Fruit fly (Drosophila melanogaster) whole organism, embryonic: ENCODE results near the gene CG14420.

Source experiments
- Awh ChIP-seq: fragments of 200-800 bp; sonication (Bioruptor generic); IDR thresholded peaks from 2 replicates; pipeline ENCODE4, ENCODE4 v1.3.6; 2022; ENCODE audit warnings: missing biosample characterization, missing genetic modification characterization
- Blimp-1 ChIP-seq: fragments of 200-800 bp; sonication (Bioruptor generic); optimal IDR thresholded peaks from 3 replicates; lab custom pipeline; 2018; ENCODE audit warnings: missing biosample characterization, missing genetic modification characterization, mild to moderate bottlenecking, moderate library complexity, missing genetic modification reagents
- CG1024 ChIP-seq: fragments of 200-800 bp; sonication (Bioruptor generic); IDR thresholded peaks from 2 replicates; pipeline ENCODE4 v1.3.6; 2022; ENCODE audit warnings: missing biosample characterization, missing genetic modification characterization
- CG11093 ChIP-seq: fragments of 200-800 bp; sonication (Bioruptor generic); IDR thresholded peaks from 3 replicates; pipeline ENCODE4 v1.3.6; 2022; ENCODE audit warnings: missing biosample characterization, missing genetic modification characterization
- CG11504 ChIP-seq: fragments of 200-800 bp; sonication (Bioruptor generic); optimal IDR thresholded peaks from 3 replicates; lab custom pipeline; 2019; ENCODE audit warnings: missing biosample characterization, mild to moderate bottlenecking, missing genetic modification characterization, moderate library complexity
- CG11695 ChIP-seq: fragments of 200-800 bp; sonication (Bioruptor generic); IDR thresholded peaks from 3 replicates; pipeline ENCODE4 v1.3.6; 2022; ENCODE audit warnings: missing biosample characterization, missing genetic modification characterization
- CG12219 ChIP-seq: fragments of 200-800 bp; sonication (Bioruptor generic); optimal IDR thresholded peaks from 3 replicates; lab custom pipeline; 2018; ENCODE audit warnings: missing biosample characterization, mild to moderate bottlenecking, missing genetic modification characterization
- CG13894 ChIP-seq: fragments of 200-800 bp; sonication (Bioruptor generic); optimal IDR thresholded peaks from 3 replicates; lab custom pipeline; 2018; ENCODE audit warnings: missing biosample characterization, mild to moderate bottlenecking, missing genetic modification characterization, moderate library complexity
- CG17328 ChIP-seq: fragments of 200-800 bp; sonication (Bioruptor generic); IDR thresholded peaks from 2 replicates; pipeline ENCODE4 v1.3.6; 2022; ENCODE audit warnings: missing biosample characterization, missing genetic modification characterization
- CG2129 ChIP-seq: fragments of 200-800 bp; sonication (Bioruptor generic); IDR thresholded peaks from 2 replicates; pipeline ENCODE4 v1.3.6; 2022; ENCODE audit warnings: missing biosample characterization, missing genetic modification characterization; ENCODE audit not compliant: partially characterized antibody
- CG42726 ChIP-seq: fragments of 200-800 bp; sonication (Bioruptor generic); IDR thresholded peaks from 2 replicates; pipeline ENCODE4 v1.3.6; 2022; ENCODE audit warnings: missing biosample characterization, missing genetic modification characterization; ENCODE audit not compliant: partially characterized antibody
- CG5180 ChIP-seq: fragments of 200-800 bp; sonication (Bioruptor generic); optimal IDR thresholded peaks from 3 replicates; lab custom pipeline; 2017; ENCODE audit warnings: missing biosample characterization, missing genetic modification characterization, mild to moderate bottlenecking, moderate library complexity, missing genetic modification reagents
- CG8281 ChIP-seq: fragments of 200-800 bp; sonication (Bioruptor generic); optimal IDR thresholded peaks from 2 replicates; lab custom pipeline; 2018; ENCODE audit warnings: missing biosample characterization, mild to moderate bottlenecking, missing genetic modification characterization, moderate library complexity
- D19A ChIP-seq: fragments of 200-800 bp; optimal IDR thresholded peaks from 3 replicates; lab custom pipeline; 2019; ENCODE audit warnings: missing biosample characterization, mild to moderate bottlenecking, missing genetic modification characterization, moderate library complexity
- Dip3 ChIP-seq: fragments of 200-800 bp; sonication (Bioruptor generic); optimal IDR thresholded peaks from 3 replicates; lab custom pipeline; 2016; ENCODE audit warnings: missing biosample characterization, missing genetic modification characterization
- Doc2 ChIP-seq: fragments of 200-800 bp; sonication (Bioruptor generic); IDR thresholded peaks from 2 replicates; pipeline ENCODE4 v1.3.6; 2022; ENCODE audit warnings: missing biosample characterization, missing genetic modification characterization
- H15 ChIP-seq: fragments of 200-800 bp; sonication (Bioruptor generic); IDR thresholded peaks from 3 replicates; pipeline ENCODE4 v1.3.6; 2022; ENCODE audit warnings: missing biosample characterization, missing genetic modification characterization
- Jarid2 ChIP-seq: fragments of 200-800 bp; sonication (Bioruptor generic); optimal IDR thresholded peaks from 3 replicates; lab custom pipeline; 2017; ENCODE audit warnings: mild to moderate bottlenecking, missing biosample characterization, missing genetic modification reagents, missing genetic modification characterization
- Med ChIP-seq: fragments of 200-800 bp; sonication (Bioruptor generic); peaks from one replicate; lab custom pipeline; 2016; ENCODE audit warnings: missing biosample characterization, missing genetic modification characterization, mild to moderate bottlenecking, inconsistent platforms, moderate library complexity
- Myb ChIP-seq: fragments of 200-800 bp; sonication (Bioruptor generic); optimal IDR thresholded peaks from 2 replicates; lab custom pipeline; 2016; ENCODE audit warnings: missing biosample characterization, missing genetic modification characterization
- Opbp ChIP-seq: fragments of 200-800 bp; sonication (Bioruptor generic); IDR thresholded peaks from 3 replicates; pipeline ENCODE4 v1.3.6; 2022; ENCODE audit warnings: missing biosample characterization, missing genetic modification characterization; ENCODE audit not compliant: partially characterized antibody
- Sox100B ChIP-seq: fragments of 200-800 bp; sonication (Bioruptor generic); optimal IDR thresholded peaks from 3 replicates; lab custom pipeline; 2018; ENCODE audit warnings: missing biosample characterization, mild to moderate bottlenecking, missing genetic modification characterization
- Sry-δ ChIP-seq: fragments of 200-800 bp; sonication (Bioruptor generic); optimal IDR thresholded peaks from 2 replicates; lab custom pipeline; 2016; ENCODE audit warnings: missing biosample characterization, missing genetic modification characterization
- Vsx1 ChIP-seq: fragments of 200-800 bp; sonication (Bioruptor generic); optimal IDR thresholded peaks from 2 replicates; lab custom pipeline; 2017; ENCODE audit warnings: missing biosample characterization, mild to moderate bottlenecking, missing genetic modification characterization, missing genetic modification reagents
- abd-A ChIP-seq: fragments of 200-800 bp; sonication (Bioruptor generic); optimal IDR thresholded peaks from 3 replicates; lab custom pipeline; 2019; ENCODE audit warnings: missing biosample characterization, mild to moderate bottlenecking, missing genetic modification characterization, moderate library complexity
- az2 ChIP-seq: fragments of 200-800 bp; sonication (Bioruptor generic); optimal IDR thresholded peaks from 3 replicates; lab custom pipeline; 2016; ENCODE audit warnings: missing biosample characterization, missing genetic modification characterization
- bbx ChIP-seq: fragments of 200-800 bp; sonication (Bioruptor generic); IDR thresholded peaks from 2 replicates; pipeline ENCODE4 v1.3.6; 2022; ENCODE audit warnings: missing biosample characterization, missing genetic modification characterization; ENCODE audit not compliant: partially characterized antibody
- btn ChIP-seq: fragments of 200-800 bp; sonication (Bioruptor generic); optimal IDR thresholded peaks from 2 replicates; lab custom pipeline; 2016; ENCODE audit warnings: missing biosample characterization, missing genetic modification characterization
- chinmo ChIP-seq: fragments of 200-800 bp; sonication (Bioruptor generic); IDR thresholded peaks from 4 replicates; pipeline ENCODE4 v1.3.6; 2022; ENCODE audit warnings: missing biosample characterization, missing genetic modification characterization; ENCODE audit not compliant: partially characterized antibody
- ci ChIP-seq: fragments of 200-800 bp; sonication (Bioruptor generic); IDR thresholded peaks from 3 replicates; pipeline ENCODE4 v1.3.6; 2022; ENCODE audit warnings: missing biosample characterization, missing genetic modification characterization
- gce ChIP-seq: fragments of 200-800 bp; sonication (Bioruptor generic); IDR thresholded peaks from 3 replicates; pipeline ENCODE4 v1.3.6; 2022; ENCODE audit warnings: missing biosample characterization, missing genetic modification characterization
- gcm ChIP-seq: fragments of 200-800 bp; sonication (Bioruptor generic); optimal IDR thresholded peaks from 2 replicates; lab custom pipeline; 2019; ENCODE audit warnings: missing biosample characterization, mild to moderate bottlenecking, missing genetic modification characterization, moderate library complexity
- hkb ChIP-seq, 2 experiments: fragments of 200-800 bp in 1 of 2; fragments of >200 bp in 1 of 2; sonication (Bioruptor generic) in 1 of 2; IDR thresholded peaks in 1 of 2; optimal IDR thresholded peaks in 1 of 2; 2 replicates each; pipeline versions ENCODE4 v1.3.6 to Lab custom; 2017 to 2022; ENCODE audit warnings: missing biosample characterization in 1 of 2, missing genetic modification characterization in 1 of 2
- ken ChIP-seq: fragments of 200-800 bp; sonication (Bioruptor generic); IDR thresholded peaks from 3 replicates; pipeline ENCODE4 v1.3.6; 2022; ENCODE audit warnings: missing biosample characterization, missing genetic modification characterization
- nom ChIP-seq: fragments of 200-800 bp; sonication (Bioruptor generic); optimal IDR thresholded peaks from 2 replicates; lab custom pipeline; 2017; ENCODE audit warnings: missing biosample characterization, missing genetic modification characterization, mild to moderate bottlenecking, moderate library complexity, missing genetic modification reagents
- p53 ChIP-seq: fragments of 200-800 bp; sonication (Bioruptor generic); optimal IDR thresholded peaks from 2 replicates; lab custom pipeline; 2016; ENCODE audit warnings: missing biosample characterization, missing genetic modification characterization
- prd ChIP-seq, 3 experiments: fragments of >200 bp in 2 of 3; fragments of 200-800 bp in 1 of 3; sonication (Bioruptor generic) in 1 of 3; optimal IDR thresholded peaks in 2 of 3; IDR thresholded peaks in 1 of 3; 2 replicates in 2 of 3; 3 replicates in 1 of 3; pipeline versions ENCODE4 v1.3.6 to Lab custom; 2017 to 2022; ENCODE audit warnings: missing biosample characterization in 1 of 3, missing genetic modification characterization in 1 of 3
- sens ChIP-seq: fragments of 200-800 bp; sonication (Bioruptor generic); peaks from one replicate; lab custom pipeline; 2016; ENCODE audit warnings: missing biosample characterization, missing genetic modification characterization
- sim ChIP-seq: fragments of 200-800 bp; sonication (Bioruptor generic); IDR thresholded peaks from 2 replicates; pipeline ENCODE4 v1.3.6; 2022; ENCODE audit warnings: missing biosample characterization, missing genetic modification characterization
- sima ChIP-seq: fragments of 200-800 bp; sonication (Bioruptor generic); optimal IDR thresholded peaks from 2 replicates; lab custom pipeline; 2016; ENCODE audit warnings: missing biosample characterization, missing genetic modification characterization
- slbo ChIP-seq: fragments of 200-800 bp; sonication (Bioruptor generic); IDR thresholded peaks from 2 replicates; pipeline ENCODE4 v1.3.6; 2022; ENCODE audit warnings: missing biosample characterization, missing genetic modification characterization
- sqz ChIP-seq: fragments of 200-800 bp; sonication (Bioruptor generic); optimal IDR thresholded peaks from 3 replicates; lab custom pipeline; 2018; ENCODE audit warnings: missing biosample characterization, mild to moderate bottlenecking, missing genetic modification characterization
- sr ChIP-seq: fragments of 200-800 bp; sonication (Bioruptor generic); IDR thresholded peaks from 3 replicates; pipeline ENCODE4 v1.3.6; 2022; ENCODE audit warnings: missing biosample characterization, missing genetic modification characterization
- tup ChIP-seq: fragments of 200-800 bp; sonication (Bioruptor generic); optimal IDR thresholded peaks from 2 replicates; lab custom pipeline; 2016; ENCODE audit warnings: missing biosample characterization, mild to moderate bottlenecking, missing genetic modification characterization, moderate library complexity

The CG14420 gene

dm6 chrX:2964678-2965231 lies 26.1 kb downstream of the CG14420 start (continued):
- TF ChIP-seq sens (GFP tag; lab: Kevin White, UChicago) (peak; percentile 81), CG11093 (GFP tag; lab: Robert Waterston, UW) (no peak), tup (GFP tag; lab: Kevin White, UChicago) (no peak), CG11504 (tag; lab: Kevin White, UChicago) (no peak), hkb (optimal IDR thresholded peaks at IDR 0.05; lab: Kevin White, UChicago) (no peak), hkb (GFP tag; IDR thresholded peaks at IDR 0.05; lab: Robert Waterston, UW) (no peak)

dm6 chrX:2969039-2969438 lies 30.4 kb downstream of the CG14420 start:
- peak; percentile 13 for TF ChIP-seq CG5180 (GFP tag; lab: Kevin White, UChicago)
- TF ChIP-seq slbo: no peak
- TF ChIP-seq Sox100B (GFP tag; lab: Kevin White, UChicago): no peak
- peak; percentile 94 for TF ChIP-seq CG8281 (tag; lab: Kevin White, UChicago)
- no peak for TF ChIP-seq sima (GFP tag; lab: Kevin White, UChicago)
- TF ChIP-seq sr (GFP tag; lab: Robert Waterston, UW): 0 out of 3 replicates have a peak, but pooled peaks have one; percentile 46
- no peak for TF ChIP-seq Dip3 (GFP tag; lab: Kevin White, UChicago)
- peak; percentile 49 for TF ChIP-seq Med (GFP tag; lab: Kevin White, UChicago)

dm6 chrX:2973593-2973992 lies 34.9 kb downstream of the CG14420 start, which contains the start of gene rst:
TSS of gene rst (minus strand) at chrX:2973834.
- TF ChIP-seq CG11504 (tag; lab: Kevin White, UChicago) (peak; percentile 15), bbx (GFP tag; lab: Robert Waterston, UW) (peak; percentile 48; the same call in 1 of the 2 replicates), CG1024 (0 out of 2 replicates have a peak, but pooled peaks have one; percentile 14), Jarid2 (peak; percentile 89), ken (no peak), Myb (GFP tag; lab: Kevin White, UChicago) (no peak), CG5180 (GFP tag; lab: Kevin White, UChicago) (peak; percentile 99), prd (optimal IDR thresholded peaks at IDR 0.05; lab: Kevin White, UChicago) (no peak), prd (GFP tag; IDR thresholded peaks at IDR 0.05; lab: Robert Waterston, UW) (0 out of 3 replicates have a peak, but pooled peaks have one; percentile 8), D19A (no peak), gcm (GFP tag; lab: Kevin White, UChicago) (no peak), Doc2 (GFP tag; lab: Robert Waterston, UW) (no peak), Blimp-1 (GFP tag; lab: Kevin White, UChicago) (no peak), nom (GFP tag; lab: Kevin White, UChicago) (peak; percentile 33), Vsx1 (GFP tag; lab: Kevin White, UChicago) (no peak), Med (GFP tag; lab: Kevin White, UChicago) (peak; percentile 68), Opbp (GFP tag; lab: Robert Waterston, UW) (0 out of 3 replicates have a peak, but pooled peaks have one; percentile 32), CG17328 (peak; percentile 41; the same call in 1 of the 2 replicates), CG12219 (GFP tag; lab: Kevin White, UChicago) (no peak), H15 (GFP tag; lab: Robert Waterston, UW) (no peak), CG2129 (no peak), sqz (GFP tag; lab: Kevin White, UChicago) (peak; percentile 4), sens (GFP tag; lab: Kevin White, UChicago) (peak; percentile 93), Sry-δ (GFP tag; lab: Kevin White, UChicago) (no peak), sim (GFP tag; lab: Robert Waterston, UW) (no peak), CG42726 (GFP tag; lab: Robert Waterston, UW) (peak; percentile 54; the same call in 1 of the 2 replicates), Awh (GFP tag; lab: Robert Waterston, UW) (peak; percentile 44; the same call in 1 of the 2 replicates), az2 (GFP tag; lab: Kevin White, UChicago) (no peak), btn (GFP tag; lab: Kevin White, UChicago) (no peak), gce (GFP tag; lab: Robert Waterston, UW) (peak; percentile 34; the same call in 1 of the 3 replicates), p53 (no peak), CG13894 (peak; percentile 82), ci (peak; percentile 37; the same call in 1 of the 3 replicates), CG11695 (GFP tag; lab: Robert Waterston, UW) (no peak), abd-A (tag; lab: Kevin White, UChicago) (peak; percentile 51), chinmo (GFP tag; lab: Robert Waterston, UW) (peak; percentile 62; the same call in 1 of the 4 replicates)
